Fruit fly (Drosophila melanogaster) whole organism, pupa: Measurements from ENCODE around the gene Eig71Ed.

Experiments
- CG10348 ChIP-seq: fragments of 200-800 bp; sonication (Bioruptor generic); IDR thresholded peaks from 2 replicates; pipeline ENCODE4 v1.3.6; 2022; ENCODE audit warnings: missing biosample characterization, missing genetic modification characterization
- CG12605 ChIP-seq: fragments of 200-800 bp; sonication (Bioruptor generic); IDR thresholded peaks from 2 replicates; pipeline ENCODE4 v1.3.6; 2022; ENCODE audit warnings: missing biosample characterization, missing genetic modification characterization
- CG13204 ChIP-seq: fragments of 200-800 bp; sonication (Bioruptor generic); optimal IDR thresholded peaks from 2 replicates; lab custom pipeline; 2018; ENCODE audit warnings: missing biosample characterization, mild to moderate bottlenecking, missing genetic modification characterization, moderate library complexity
- CG14655 ChIP-seq: fragments of 200-800 bp; sonication (Bioruptor generic); optimal IDR thresholded peaks from 3 replicates; lab custom pipeline; 2017; ENCODE audit warnings: mild to moderate bottlenecking, missing biosample characterization, missing genetic modification reagents, missing genetic modification characterization
- CG15710 ChIP-seq: fragments of 200-800 bp; sonication (Bioruptor generic); optimal IDR thresholded peaks from 2 replicates; lab custom pipeline; 2018; ENCODE audit warnings: missing biosample characterization, mild to moderate bottlenecking, missing genetic modification characterization, moderate library complexity
- CG17806 ChIP-seq: fragments of 200-800 bp; sonication (Bioruptor generic); optimal IDR thresholded peaks from 2 replicates; lab custom pipeline; 2018; ENCODE audit warnings: missing biosample characterization, mild to moderate bottlenecking, missing genetic modification characterization, moderate library complexity
- CG32121 ChIP-seq: fragments of 200-800 bp; sonication (Bioruptor generic); IDR thresholded peaks from 2 replicates; pipeline ENCODE4 v1.3.6; 2022; ENCODE audit warnings: missing biosample characterization, missing genetic modification characterization
- CG34367 ChIP-seq: fragments of 200-800 bp; sonication (Bioruptor generic); optimal IDR thresholded peaks from 2 replicates; lab custom pipeline; 2018; ENCODE audit warnings: missing biosample characterization, mild to moderate bottlenecking, missing genetic modification characterization
- CG4496 ChIP-seq: fragments of 200-800 bp; sonication (Bioruptor generic); IDR thresholded peaks from 3 replicates; pipeline ENCODE4 v1.3.6; 2022; ENCODE audit warnings: missing biosample characterization, missing genetic modification characterization
- CG8159 ChIP-seq: fragments of 200-800 bp; sonication (Bioruptor generic); optimal IDR thresholded peaks from 3 replicates; lab custom pipeline; 2018; ENCODE audit warnings: missing biosample characterization, mild to moderate bottlenecking, missing genetic modification characterization, moderate library complexity
- CG8301 ChIP-seq: fragments of 200-800 bp; sonication (Bioruptor generic); optimal IDR thresholded peaks from 2 replicates; lab custom pipeline; 2018; ENCODE audit warnings: missing biosample characterization, mild to moderate bottlenecking, missing genetic modification characterization
- CG9948 ChIP-seq: fragments of 200-800 bp; sonication (Bioruptor generic); optimal IDR thresholded peaks from 2 replicates; lab custom pipeline; 2018; ENCODE audit warnings: missing biosample characterization, mild to moderate bottlenecking, missing genetic modification characterization, moderate library complexity
- D1 ChIP-seq: fragments of 200-800 bp; sonication (Bioruptor generic); optimal IDR thresholded peaks from 2 replicates; lab custom pipeline; 2018; ENCODE audit warnings: missing biosample characterization, mild to moderate bottlenecking, missing genetic modification characterization, moderate library complexity
- EcR ChIP-seq: fragments of 200-800 bp; sonication (Bioruptor generic); optimal IDR thresholded peaks from 3 replicates; lab custom pipeline; 2019; ENCODE audit warnings: missing biosample characterization, missing genetic modification characterization, mild to moderate bottlenecking, moderate library complexity, missing genetic modification reagents
- Ets98B ChIP-seq: fragments of 200-800 bp; sonication (Bioruptor generic); IDR thresholded peaks from 2 replicates; pipeline ENCODE4 v1.3.6; 2022; ENCODE audit warnings: missing biosample characterization, missing genetic modification characterization
- Pif1A ChIP-seq: fragments of 200-800 bp; sonication (Bioruptor generic); optimal IDR thresholded peaks from 3 replicates; lab custom pipeline; 2016; ENCODE audit warnings: missing biosample characterization, missing genetic modification characterization
- Pif1B ChIP-seq: fragments of 200-800 bp; sonication (Bioruptor generic); optimal IDR thresholded peaks from 3 replicates; lab custom pipeline; 2016; ENCODE audit warnings: missing biosample characterization, missing genetic modification characterization
- Snoo ChIP-seq: fragments of 200-800 bp; sonication (Bioruptor generic); optimal IDR thresholded peaks from 3 replicates; lab custom pipeline; 2017; ENCODE audit warnings: missing biosample characterization, mild to moderate bottlenecking, missing genetic modification characterization, inconsistent platforms
- fd96Ca ChIP-seq: fragments of 200-800 bp; sonication (Bioruptor generic); IDR thresholded peaks from 3 replicates; pipeline ENCODE4 v1.3.6; 2022; ENCODE audit warnings: missing biosample characterization, missing genetic modification characterization
- gl ChIP-seq: fragments of 200-800 bp; sonication (Bioruptor generic); optimal IDR thresholded peaks from 2 replicates; lab custom pipeline; 2018; ENCODE audit warnings: missing biosample characterization, mild to moderate bottlenecking, missing genetic modification characterization
- rn ChIP-seq: fragments of 200-800 bp; sonication (Bioruptor generic); IDR thresholded peaks from 2 replicates; pipeline ENCODE4 v1.3.6; 2022; ENCODE audit warnings: missing biosample characterization, missing genetic modification characterization

The Eig71Ed gene

DNA sequence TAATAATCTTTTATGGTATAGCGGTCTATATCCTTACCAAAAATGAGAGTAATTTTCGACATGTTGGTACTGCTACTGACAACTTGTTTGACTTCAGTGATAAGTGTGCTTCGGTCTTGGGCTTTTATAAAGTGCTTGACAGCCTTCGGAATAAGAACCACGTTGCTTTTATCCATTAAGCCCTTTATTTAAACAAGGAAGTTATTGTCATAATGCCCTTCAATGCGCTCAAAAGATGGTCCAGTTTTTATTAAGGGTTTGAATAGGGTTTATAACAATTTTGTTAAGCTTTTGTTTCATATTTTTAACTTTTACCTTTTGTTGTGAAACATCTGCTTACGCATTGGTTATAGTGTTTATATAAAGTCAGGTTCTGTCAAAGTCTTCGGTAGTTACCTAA, at the start of gene Eig71Ed, which contains the start of gene Eig71Ec:
Gene Eig71Ed, plus strand, starts transcription at position 384 of the 400 bp plus-strand sequence.
Gene Eig71Ec, minus strand, starts transcription at position 101 of the 400 bp plus-strand sequence.
- TF ChIP-seq CG34367 (tag; lab: Kevin White, UChicago) (no peak), CG8159 (tag; lab: Kevin White, UChicago) (no peak), CG15710 (tag; lab: Kevin White, UChicago) (no peak), EcR (no peak), CG8301 (tag; lab: Kevin White, UChicago) (no peak), Pif1A (GFP tag; lab: Kevin White, UChicago) (no peak), CG9948 (tag; lab: Kevin White, UChicago) (no peak), CG14655 (no peak), fd96Ca (GFP tag; lab: Robert Waterston, UW) (no peak), Ets98B (GFP tag; lab: Robert Waterston, UW) (no peak), rn (no peak), CG4496 (GFP tag; lab: Robert Waterston, UW) (no peak), Snoo (tag; lab: Kevin White, UChicago) (no peak), CG12605 (GFP tag; lab: Robert Waterston, UW) (no peak), CG10348 (no peak), D1 (tag; lab: Kevin White, UChicago) (no peak), CG17806 (tag; lab: Kevin White, UChicago) (no peak)

DNA sequence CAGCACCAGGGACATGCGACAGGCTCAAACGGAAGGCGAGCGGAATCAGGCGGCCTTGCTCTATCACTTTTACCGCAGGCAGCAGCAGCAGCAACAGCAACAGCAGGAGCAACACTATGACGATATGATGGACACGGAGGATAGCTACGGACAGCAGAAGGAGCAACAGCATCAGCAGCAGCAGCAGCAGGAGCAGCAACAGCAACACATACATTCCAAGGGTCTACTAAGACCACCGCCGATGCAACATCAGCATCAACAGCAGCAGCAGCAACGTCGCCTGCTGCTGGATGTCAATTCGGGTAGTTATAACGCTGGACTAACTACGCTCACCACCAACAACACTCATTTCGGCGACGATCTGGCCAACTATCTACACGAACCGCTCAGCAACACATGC, 47.4 kb upstream of the Eig71Ed start:
- TF ChIP-seq D1 (tag; lab: Kevin White, UChicago) (no peak), CG10348 (no peak), CG9948 (tag; lab: Kevin White, UChicago) (no peak), CG34367 (tag; lab: Kevin White, UChicago) (no peak), CG15710 (tag; lab: Kevin White, UChicago) (no peak), Snoo (tag; lab: Kevin White, UChicago) (no peak), Pif1B (GFP tag; lab: Kevin White, UChicago) (no peak), CG8301 (tag; lab: Kevin White, UChicago) (no peak), Ets98B (GFP tag; lab: Robert Waterston, UW) (no peak), EcR (no peak), CG14655 (no peak), gl (tag; lab: Kevin White, UChicago) (no peak), CG12605 (GFP tag; lab: Robert Waterston, UW) (no peak), CG17806 (tag; lab: Kevin White, UChicago) (no peak), rn (no peak)

DNA sequence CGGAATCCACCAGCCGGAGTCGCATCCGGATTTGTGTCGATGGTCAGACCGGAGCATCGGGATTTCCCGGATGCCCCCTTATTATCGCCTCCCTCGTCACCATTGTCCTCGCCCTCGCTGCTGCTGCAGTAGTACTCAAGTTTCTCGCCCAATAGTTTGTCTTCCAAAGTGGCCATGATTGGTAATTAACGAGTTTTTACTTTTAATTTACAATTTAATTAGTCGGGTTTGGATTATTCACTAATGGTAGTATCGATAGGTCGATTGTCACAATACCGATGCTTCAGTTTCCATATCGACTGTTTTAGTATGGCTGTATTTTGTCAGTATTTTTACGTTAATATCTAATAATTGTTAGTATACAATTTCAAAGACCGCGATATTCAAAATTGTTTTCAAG, 42.2 kb upstream of the Eig71Ed start, which contains the start of gene CG7650:
Gene CG7650, minus strand, starts transcription at position 278 of the 400 bp plus-strand sequence.
- TF ChIP-seq Snoo (tag; lab: Kevin White, UChicago) (no peak), Pif1B (GFP tag; lab: Kevin White, UChicago) (no peak), CG4496 (GFP tag; lab: Robert Waterston, UW) (no peak), gl (tag; lab: Kevin White, UChicago) (no peak), CG13204 (GFP tag; lab: Kevin White, UChicago) (no peak), CG32121 (GFP tag; lab: Robert Waterston, UW) (no peak), EcR (no peak), Ets98B (GFP tag; lab: Robert Waterston, UW) (no peak), rn (no peak), CG14655 (no peak), CG15710 (tag; lab: Kevin White, UChicago) (no peak), CG34367 (tag; lab: Kevin White, UChicago) (no peak), D1 (tag; lab: Kevin White, UChicago) (no peak), fd96Ca (GFP tag; lab: Robert Waterston, UW) (no peak), CG8159 (tag; lab: Kevin White, UChicago) (no peak), CG10348 (no peak), CG17806 (tag; lab: Kevin White, UChicago) (no peak), CG8301 (tag; lab: Kevin White, UChicago) (no peak), Pif1A (GFP tag; lab: Kevin White, UChicago) (no peak)

DNA sequence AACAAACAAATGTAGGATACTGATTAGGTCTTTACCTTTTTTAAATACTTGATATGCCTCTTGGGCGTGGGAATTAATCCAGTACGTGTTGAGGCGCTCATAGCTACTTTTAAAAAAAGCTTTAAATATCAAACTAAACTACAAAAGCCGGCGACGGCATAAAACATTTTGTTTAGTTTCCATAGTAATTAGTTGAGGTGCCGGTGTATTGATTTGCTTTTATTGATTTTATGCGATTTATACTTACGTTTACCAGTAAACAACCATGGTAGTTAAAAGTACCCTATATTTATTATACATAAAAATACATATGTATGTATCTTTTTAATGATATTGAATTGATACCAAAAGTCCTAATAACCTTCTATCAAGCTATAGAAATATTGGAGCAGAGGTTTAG, 39.6 kb upstream of the Eig71Ed start, which contains the start of gene CG13449:
Gene CG13449, minus strand, starts transcription at position 101 of the 400 bp plus-strand sequence.
- TF ChIP-seq Pif1A (GFP tag; lab: Kevin White, UChicago): no peak
- no peak for TF ChIP-seq gl (tag; lab: Kevin White, UChicago)
- no peak for TF ChIP-seq CG9948 (tag; lab: Kevin White, UChicago)
- no peak for TF ChIP-seq CG17806 (tag; lab: Kevin White, UChicago)
- TF ChIP-seq CG34367 (tag; lab: Kevin White, UChicago): no peak
- no peak for TF ChIP-seq Ets98B (GFP tag; lab: Robert Waterston, UW)
- TF ChIP-seq EcR: no peak
- no peak for TF ChIP-seq Snoo (tag; lab: Kevin White, UChicago)
- no peak for TF ChIP-seq CG8301 (tag; lab: Kevin White, UChicago)
- no peak for TF ChIP-seq CG13204 (GFP tag; lab: Kevin White, UChicago)
- no peak for TF ChIP-seq fd96Ca (GFP tag; lab: Robert Waterston, UW)
- no peak for TF ChIP-seq CG15710 (tag; lab: Kevin White, UChicago)
- no peak for TF ChIP-seq D1 (tag; lab: Kevin White, UChicago)
- TF ChIP-seq CG4496 (GFP tag; lab: Robert Waterston, UW): no peak
- TF ChIP-seq CG8159 (tag; lab: Kevin White, UChicago): no peak
- TF ChIP-seq Pif1B (GFP tag; lab: Kevin White, UChicago): no peak
- TF ChIP-seq CG10348: no peak
- TF ChIP-seq rn: no peak
- no peak for TF ChIP-seq CG12605 (GFP tag; lab: Robert Waterston, UW)
- TF ChIP-seq CG14655: no peak

DNA sequence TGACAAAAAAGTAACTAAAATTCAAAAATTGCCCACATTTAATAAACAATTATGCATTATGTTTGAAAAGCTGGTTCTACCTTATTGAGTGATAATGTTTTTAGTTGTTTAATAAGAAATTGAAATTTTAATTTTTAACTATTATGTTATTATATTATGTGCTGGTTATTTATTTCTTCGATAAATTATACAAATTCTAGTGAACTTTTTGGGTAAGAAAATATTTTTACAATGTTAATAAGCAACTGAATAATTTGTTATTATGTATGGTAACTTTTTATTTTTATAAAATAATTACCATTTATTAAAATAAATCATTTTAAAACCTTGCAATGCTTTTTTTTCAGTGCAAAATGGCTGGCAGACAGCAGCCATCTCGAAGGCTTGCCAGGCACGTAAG, 35.8 kb upstream of the Eig71Ed start:
- TF ChIP-seq rn: no peak
- no peak for TF ChIP-seq CG9948 (tag; lab: Kevin White, UChicago)
- TF ChIP-seq CG8301 (tag; lab: Kevin White, UChicago): no peak
- no peak for TF ChIP-seq CG4496 (GFP tag; lab: Robert Waterston, UW)
- no peak for TF ChIP-seq EcR
- no peak for TF ChIP-seq CG14655
- TF ChIP-seq CG34367 (tag; lab: Kevin White, UChicago): no peak
- no peak for TF ChIP-seq CG15710 (tag; lab: Kevin White, UChicago)
